Fruit fly (Drosophila melanogaster) Kc167 (cell line): Measurements from ENCODE around the gene CG8907.
"Not testable (repeated sequence)": the region's sequence is repeated elsewhere in the genome, so short reads cannot be mapped to it uniquely, and the experiment has no call there.

ENCODE experiments used
- Myc ChIP-seq: fragments of >200 bp; optimal IDR thresholded peaks from 2 replicates; lab custom pipeline; 2017; ENCODE audit warnings: missing external identifiers
- Sin3A ChIP-seq: fragments of >200 bp; optimal IDR thresholded peaks from 2 replicates; lab custom pipeline; 2018; ENCODE audit warnings: missing external identifiers
- h ChIP-seq: fragments of >200 bp; optimal IDR thresholded peaks from 3 replicates; lab custom pipeline; 2018; ENCODE audit warnings: missing external identifiers
- insv ChIP-seq: fragments of >200 bp; optimal IDR thresholded peaks from 3 replicates; lab custom pipeline; 2018; ENCODE audit warnings: missing external identifiers
- psq ChIP-seq: fragments of >200 bp; optimal IDR thresholded peaks from 2 replicates; lab custom pipeline; 2017; ENCODE audit warnings: missing external identifiers
- ttk ChIP-seq: sonication (Bioruptor generic); optimal IDR thresholded peaks from 2 replicates; lab custom pipeline; 2017; ENCODE audit warnings: missing external identifiers

The CG8907 gene

dm6 chr3R:16983001-16983400 is 25.1 kb upstream of the CG8907 start:
- no peak for TF ChIP-seq psq
- no peak for TF ChIP-seq ttk
- TF ChIP-seq Sin3A (lab: Kevin White, UChicago), result no peak
- no peak for TF ChIP-seq h

- no peak for TF ChIP-seq psq
- no peak for TF ChIP-seq insv (lab: Kevin White, UChicago)
- no peak for TF ChIP-seq ttk
- TF ChIP-seq h, result no peak
- no peak for TF ChIP-seq Myc (lab: Kevin White, UChicago)
- no peak for TF ChIP-seq Sin3A (lab: Kevin White, UChicago)
Observed at dm6 chr3R:16984221-16984620, 23.8 kb upstream of the CG8907 start.

dm6 chr3R:16985547-16985946 is 22.5 kb upstream of the CG8907 start:
- TF ChIP-seq ttk (no peak), h (no peak), Sin3A (lab: Kevin White, UChicago) (no peak), psq (no peak), Myc (lab: Kevin White, UChicago) (no peak), insv (lab: Kevin White, UChicago) (no peak)

- no peak for TF ChIP-seq insv (lab: Kevin White, UChicago)
- TF ChIP-seq ttk, result no peak
- no peak for TF ChIP-seq h
- TF ChIP-seq psq, result no peak
- TF ChIP-seq Myc (lab: Kevin White, UChicago), result no peak
- no peak for TF ChIP-seq Sin3A (lab: Kevin White, UChicago)
Observed at dm6 chr3R:16986181-16987074, 21.6 kb upstream of the CG8907 start.

- TF ChIP-seq Sin3A (lab: Kevin White, UChicago) (no peak), Myc (lab: Kevin White, UChicago) (no peak), psq (no peak), ttk (no peak), insv (lab: Kevin White, UChicago) (no peak), h (no peak)
Observed at dm6 chr3R:16987220-16987923, 20.7 kb upstream of the CG8907 start, which contains the start of gene CG18622. TSS of gene CG18622 (minus strand) at chr3R:16987732.

- TF ChIP-seq ttk (no peak), insv (lab: Kevin White, UChicago) (no peak), Myc (lab: Kevin White, UChicago) (no peak), psq (no peak), Sin3A (lab: Kevin White, UChicago) (no peak), h (no peak)
Observed at dm6 chr3R:16987924-16988298, 20.2 kb upstream of the CG8907 start.

- TF ChIP-seq Myc, insv, Sin3A (lab: Kevin White, UChicago): not testable (repeated sequence)
Observed at dm6 chr3R:16988514-16988913, 19.6 kb upstream of the CG8907 start, which contains the start of gene MESK4. TSS of gene MESK4 (plus strand) at chr3R:16988814.

- no peak for TF ChIP-seq insv (lab: Kevin White, UChicago)
- no peak for TF ChIP-seq psq
- TF ChIP-seq Sin3A (lab: Kevin White, UChicago), result no peak
- TF ChIP-seq ttk, result no peak
- TF ChIP-seq h, result no peak
- no peak for TF ChIP-seq Myc (lab: Kevin White, UChicago)
Observed at dm6 chr3R:16991781-16992180, 16.3 kb upstream of the CG8907 start, which contains the start of gene EMC2B. TSS of gene EMC2B (minus strand) at chr3R:16991878.

- TF ChIP-seq h; psq; Sin3A (lab: Kevin White, UChicago): not testable (repeated sequence)
Observed at dm6 chr3R:16992716-16993115, 15.4 kb upstream of the CG8907 start, which contains the start of gene CG31274. TSS of gene CG31274 (plus strand) at chr3R:16993016.

- TF ChIP-seq ttk (no peak), Sin3A (lab: Kevin White, UChicago) (no peak), h (no peak), insv (lab: Kevin White, UChicago) (no peak), Myc (lab: Kevin White, UChicago) (no peak), psq (no peak)
Observed at dm6 chr3R:16996059-16996959, 11.8 kb upstream of the CG8907 start, which contains the start of the genes EMC2A and CG3534. TSS of gene EMC2A (minus strand) at chr3R:16996071. TSS of gene CG3534 (plus strand) at chr3R:16996446.

dm6 chr3R:17002218-17003110 is 5.6 kb upstream of the CG8907 start, which contains the start of the genes Sf3a1 and Irc:
TSS of gene Sf3a1 (minus strand) at chr3R:17002355.
TSS of gene Irc (plus strand) at chr3R:17002875.
- no peak for TF ChIP-seq ttk
